Worm (Caenorhabditis elegans): ENCODE results near the gene srsx-15.

- TF ChIP-seq snpc-4 (GFP tag; optimal IDR thresholded peaks at IDR 0.05) = no peak
- TF ChIP-seq snpc-4 (tag; optimal IDR thresholded peaks at IDR 0.05) = no peak
- TF ChIP-seq ztf-22 (GFP tag; optimal IDR thresholded peaks at IDR 0.05) = no peak
- TF ChIP-seq F10E7.11 (tag; optimal IDR thresholded peaks at IDR 0.05) = no peak
- TF ChIP-seq efl-1 (GFP tag; optimal IDR thresholded peaks at IDR 0.05) = no peak
- TF ChIP-seq unc-62 (GFP tag; optimal IDR thresholded peaks at IDR 0.05) = no peak
Measured at ce11 chrIV:5654693-5655092, 31.1 kb upstream of the srsx-15 start.

Measured in whole organism, young adult.